Worm (Caenorhabditis elegans) whole organism, late embryonic: Measurements from ENCODE around the gene add-2.

Source experiments
- C08G9.2 ChIP-seq: sonication (generic microtip); optimal IDR thresholded peaks from 2 replicates; lab custom pipeline; 2016; ENCODE audit warnings: mild to moderate bottlenecking, missing genetic modification characterization, moderate library complexity, missing compliant biosample characterization
- K02D7.2 ChIP-seq: sonication (generic microtip); optimal IDR thresholded peaks from 2 replicates; lab custom pipeline; 2017; ENCODE audit warnings: mild to moderate bottlenecking, missing genetic modification characterization, missing compliant biosample characterization
- T23F11.4 ChIP-seq: fragments of 200-800 bp; sonication (Bioruptor generic); optimal IDR thresholded peaks from 2 replicates; lab custom pipeline; 2018; ENCODE audit warnings: mild to moderate bottlenecking, missing genetic modification characterization, missing compliant biosample characterization
- ahr-1 ChIP-seq: sonication (generic microtip); optimal IDR thresholded peaks from 2 replicates; lab custom pipeline; 2016; ENCODE audit warnings: missing genetic modification characterization, missing compliant biosample characterization
- ama-1 ChIP-seq: fragments of 150-350 bp; optimal IDR thresholded peaks from 2 replicates; lab custom pipeline; 2014
- ceh-14 ChIP-seq: sonication (generic microtip); optimal IDR thresholded peaks from 2 replicates; lab custom pipeline; 2016; ENCODE audit warnings: missing genotype, missing genetic modification characterization, missing compliant biosample characterization
- ceh-18 ChIP-seq: sonication (generic microtip); optimal IDR thresholded peaks from 2 replicates; lab custom pipeline; 2016; ENCODE audit warnings: missing genetic modification characterization, missing compliant biosample characterization
- ceh-19 ChIP-seq: fragments of 200-800 bp; sonication (Bioruptor generic); optimal IDR thresholded peaks from 2 replicates; lab custom pipeline; 2018; ENCODE audit warnings: mild to moderate bottlenecking, missing genetic modification characterization, missing compliant biosample characterization
- ceh-22 ChIP-seq: sonication (generic microtip); optimal IDR thresholded peaks from 2 replicates; lab custom pipeline; 2017; ENCODE audit warnings: missing biosample characterization, missing genetic modification characterization
- ceh-45 ChIP-seq: fragments of 200-800 bp; sonication (Bioruptor generic); IDR thresholded peaks from 2 replicates; pipeline ENCODE4 v1.3.6; 2022; ENCODE audit warnings: missing genetic modification reagents, missing genetic modification characterization, missing compliant biosample characterization
- ceh-48 ChIP-seq: sonication (generic microtip); optimal IDR thresholded peaks from 2 replicates; lab custom pipeline; 2016; ENCODE audit warnings: missing genetic modification characterization, inconsistent platforms, missing compliant biosample characterization
- ceh-9 ChIP-seq: sonication (generic microtip); optimal IDR thresholded peaks from 2 replicates; lab custom pipeline; 2016; ENCODE audit warnings: mild to moderate bottlenecking, missing genetic modification characterization, inconsistent platforms, missing compliant biosample characterization
- dve-1 ChIP-seq: sonication (generic microtip); optimal IDR thresholded peaks from 2 replicates; lab custom pipeline; 2017; ENCODE audit warnings: antibody characterized with exemption, mild to moderate bottlenecking, missing genetic modification characterization, missing compliant biosample characterization
- elt-2 ChIP-seq: sonication (generic microtip); optimal IDR thresholded peaks from 2 replicates; lab custom pipeline; 2016; ENCODE audit warnings: missing genetic modification reagents, missing genetic modification characterization, missing compliant biosample characterization
- fax-1 ChIP-seq: sonication (generic microtip); optimal IDR thresholded peaks from 2 replicates; lab custom pipeline; 2016; ENCODE audit warnings: missing genotype, missing genetic modification characterization, missing compliant biosample characterization
- fkh-10 ChIP-seq: fragments of 150-350 bp; optimal IDR thresholded peaks from 2 replicates; lab custom pipeline; 2014; ENCODE audit warnings: missing biosample characterization, missing genetic modification reagents, missing genetic modification characterization
- fkh-6 ChIP-seq: sonication (generic microtip); optimal IDR thresholded peaks from 2 replicates; lab custom pipeline; 2016; ENCODE audit warnings: missing genetic modification characterization, missing compliant biosample characterization
- gmeb-2 ChIP-seq: sonication (generic microtip); optimal IDR thresholded peaks from 2 replicates; lab custom pipeline; 2016; ENCODE audit warnings: missing genetic modification characterization, inconsistent platforms, missing compliant biosample characterization
- hlh-13 ChIP-seq: fragments of 200-800 bp; sonication (Bioruptor generic); optimal IDR thresholded peaks from 2 replicates; lab custom pipeline; 2018; ENCODE audit warnings: mild to moderate bottlenecking, missing genetic modification characterization, missing compliant biosample characterization
- hlh-15 ChIP-seq: sonication (generic microtip); optimal IDR thresholded peaks from 2 replicates; lab custom pipeline; 2016; ENCODE audit warnings: missing genetic modification characterization, missing compliant biosample characterization
- hlh-6 ChIP-seq: sonication (generic microtip); optimal IDR thresholded peaks from 2 replicates; lab custom pipeline; 2016; ENCODE audit warnings: missing genotype, missing genetic modification characterization, missing compliant biosample characterization
- hlh-8 ChIP-seq: sonication (generic microtip); optimal IDR thresholded peaks from 2 replicates; lab custom pipeline; 2016; ENCODE audit warnings: missing genotype, missing genetic modification characterization, missing compliant biosample characterization
- lim-6 ChIP-seq: sonication (generic microtip); optimal IDR thresholded peaks from 2 replicates; lab custom pipeline; 2016; ENCODE audit warnings: missing genetic modification characterization, missing compliant biosample characterization
- lin-11 ChIP-seq: fragments of 200-800 bp; sonication (Bioruptor generic); optimal IDR thresholded peaks from 2 replicates; lab custom pipeline; 2018; ENCODE audit warnings: mild to moderate bottlenecking, missing genetic modification characterization, missing compliant biosample characterization
- mec-3 ChIP-seq: sonication (generic microtip); optimal IDR thresholded peaks from 2 replicates; lab custom pipeline; 2016; ENCODE audit warnings: borderline replicate concordance, missing genetic modification characterization, missing compliant biosample characterization
- nhr-11 ChIP-seq: fragments of 150-350 bp; optimal IDR thresholded peaks from 2 replicates; lab custom pipeline; 2014; ENCODE audit warnings: missing biosample characterization, missing genetic modification characterization
- nhr-232 ChIP-seq: sonication (generic microtip); optimal IDR thresholded peaks from 2 replicates; lab custom pipeline; 2016; ENCODE audit warnings: missing genetic modification characterization, missing compliant biosample characterization
- npax-4 ChIP-seq: sonication (generic microtip); optimal IDR thresholded peaks from 2 replicates; lab custom pipeline; 2016; ENCODE audit warnings: missing genetic modification characterization, missing compliant biosample characterization
- odd-2 ChIP-seq: sonication (generic microtip); optimal IDR thresholded peaks from 2 replicates; lab custom pipeline; 2017; ENCODE audit warnings: antibody characterized with exemption, mild to moderate bottlenecking, missing genetic modification characterization, missing compliant biosample characterization
- pag-3 ChIP-seq: sonication (generic microtip); optimal IDR thresholded peaks from 2 replicates; lab custom pipeline; 2016; ENCODE audit warnings: missing compliant biosample characterization, missing genetic modification characterization, borderline replicate concordance
- pha-2 ChIP-seq: sonication (generic microtip); optimal IDR thresholded peaks from 2 replicates; lab custom pipeline; 2017; ENCODE audit warnings: mild to moderate bottlenecking, missing genetic modification characterization, missing compliant biosample characterization
- pha-4 ChIP-seq: fragments of 150-350 bp; optimal IDR thresholded peaks from 2 replicates; lab custom pipeline; 2018; ENCODE audit warnings: missing biosample characterization, missing genetic modification reagents, missing genetic modification characterization
- pros-1 ChIP-seq: fragments of 150-350 bp; optimal IDR thresholded peaks from 2 replicates; lab custom pipeline; 2014; ENCODE audit warnings: missing biosample characterization, missing genetic modification reagents, missing genetic modification characterization
- tbx-2 ChIP-seq: sonication (generic microtip); optimal IDR thresholded peaks from 2 replicates; lab custom pipeline; 2016; ENCODE audit warnings: missing genetic modification characterization, missing compliant biosample characterization
- tbx-7 ChIP-seq: sonication (generic microtip); optimal IDR thresholded peaks from 2 replicates; lab custom pipeline; 2016; ENCODE audit warnings: missing genotype, missing genetic modification characterization, missing compliant biosample characterization
- ttx-3 ChIP-seq: sonication (generic microtip); optimal IDR thresholded peaks from 2 replicates; lab custom pipeline; 2016; ENCODE audit warnings: missing genetic modification reagents, missing genetic modification characterization, missing compliant biosample characterization
- unc-3 ChIP-seq, 2 experiments: fragments of 200-800 bp in 1 of 2; sonication (Bioruptor generic) in 1 of 2; sonication (generic microtip) in 1 of 2; conservative IDR thresholded peaks in 1 of 2; optimal IDR thresholded peaks in 1 of 2; 2 replicates each; pipeline versions ENCODE4 v1.3.6 to Lab custom; 2016 to 2022; ENCODE audit warnings: missing compliant biosample characterization in 2 of 2, missing genetic modification characterization in 2 of 2, missing genetic modification reagents in 1 of 2
- unc-55 ChIP-seq: sonication (generic microtip); optimal IDR thresholded peaks from 2 replicates; lab custom pipeline; 2017; ENCODE audit warnings: missing biosample characterization, missing genetic modification reagents, missing genetic modification characterization
- unc-86 ChIP-seq: sonication (generic microtip); optimal IDR thresholded peaks from 2 replicates; lab custom pipeline; 2016; ENCODE audit warnings: missing genetic modification characterization, missing compliant biosample characterization
- zip-5 ChIP-seq: sonication (generic microtip); optimal IDR thresholded peaks from 2 replicates; lab custom pipeline; 2016; ENCODE audit warnings: missing genetic modification characterization, missing compliant biosample characterization

Gene add-2

ce11 chrV:12013298-12013697 is at the start of gene add-2:
add-2 (minus strand) TSS chrV:12013406.
- TF ChIP-seq hlh-15 (tag; lab: Kevin White, UChicago) (no peak), ceh-45 (GFP tag; lab: Robert Waterston, UW) (no peak), ceh-9 (tag; lab: Kevin White, UChicago) (no peak), ama-1 (lab: Kevin White, UChicago) (no peak), T23F11.4 (GFP tag; lab: Kevin White, UChicago) (no peak), nhr-11 (tag; lab: Kevin White, UChicago) (no peak), gmeb-2 (no peak)
- TF ChIP-seq, all 69 proteins: peak for 0

- TF ChIP-seq pha-2 (tag; lab: Kevin White, UChicago) (no peak), T23F11.4 (GFP tag; lab: Kevin White, UChicago) (no peak), lin-11 (tag; lab: Kevin White, UChicago) (no peak), ceh-48 (no peak), hlh-15 (tag; lab: Kevin White, UChicago) (no peak), dve-1 (tag; lab: Kevin White, UChicago) (no peak), zip-5 (tag; lab: Kevin White, UChicago) (no peak)
- TF ChIP-seq, all 69 proteins: peak for 0
Measured at ce11 chrV:12059719-12060118, 46.5 kb upstream of the add-2 start, which contains the start of gene R07B7.2. R07B7.2 (minus strand) TSS chrV:12059753.

- TF ChIP-seq zip-5 (tag; lab: Kevin White, UChicago) (no peak), unc-3 (GFP tag; conservative IDR thresholded peaks at IDR 0.05; lab: Robert Waterston, UW) (no peak), unc-3 (tag; optimal IDR thresholded peaks at IDR 0.05; lab: Kevin White, UChicago) (no peak), npax-4 (tag; lab: Kevin White, UChicago) (no peak), ceh-19 (GFP tag; lab: Kevin White, UChicago) (no peak), ceh-18 (tag; lab: Kevin White, UChicago) (no peak), hlh-15 (tag; lab: Kevin White, UChicago) (no peak), fkh-10 (GFP tag; lab: Kevin White, UChicago) (no peak), unc-55 (GFP tag; lab: Kevin White, UChicago) (no peak), nhr-232 (tag; lab: Kevin White, UChicago) (no peak), ama-1 (lab: Kevin White, UChicago) (no peak), unc-86 (tag; lab: Kevin White, UChicago) (no peak), fax-1 (no peak), elt-2 (no peak)
- TF ChIP-seq, all 69 proteins: peak for 0
Measured at ce11 chrV:12053598-12053997, 40.4 kb upstream of the add-2 start, which contains the start of gene F10C2.7. F10C2.7 (plus strand) TSS chrV:12053898.

ce11 chrV:12048445-12048844 is 35.2 kb upstream of the add-2 start, which contains the start of gene dars-2:
dars-2 (plus strand) TSS chrV:12048745.
- TF ChIP-seq hlh-8 (tag; lab: Kevin White, UChicago) (no peak), hlh-6 (tag; lab: Kevin White, UChicago) (no peak), pros-1 (tag; lab: Kevin White, UChicago) (no peak), lim-6 (no peak), ceh-22 (tag; lab: Kevin White, UChicago) (no peak), ceh-14 (tag; lab: Kevin White, UChicago) (no peak), K02D7.2 (tag; lab: Kevin White, UChicago) (no peak), mec-3 (tag; lab: Kevin White, UChicago) (no peak), hlh-13 (no peak), fax-1 (no peak), nhr-11 (tag; lab: Kevin White, UChicago) (no peak)
- TF ChIP-seq, all 69 proteins: peak for 0

ce11 chrV:12047735-12048134 is 34.5 kb upstream of the add-2 start:
- TF ChIP-seq ahr-1 (tag; lab: Kevin White, UChicago) (no peak), C08G9.2 (tag; lab: Kevin White, UChicago) (no peak), odd-2 (no peak), unc-55 (GFP tag; lab: Kevin White, UChicago) (no peak), tbx-7 (tag; lab: Kevin White, UChicago) (no peak), ttx-3 (tag; lab: Kevin White, UChicago) (no peak), pag-3 (tag; lab: Kevin White, UChicago) (no peak), ceh-48 (no peak), pha-4 (tag; lab: Kevin White, UChicago) (no peak), tbx-2 (tag; lab: Kevin White, UChicago) (no peak), hlh-6 (tag; lab: Kevin White, UChicago) (no peak), fkh-6 (tag; lab: Kevin White, UChicago) (no peak)
- TF ChIP-seq, all 69 proteins: peak for 0
